Worm (Caenorhabditis elegans) whole organism, late embryonic: Measurements from ENCODE around the gene pals-22.

ENCODE experiments used
- C08G9.2 ChIP-seq: sonication (generic microtip); optimal IDR thresholded peaks from 2 replicates; lab custom pipeline; 2016; ENCODE audit warnings: mild to moderate bottlenecking, missing genetic modification characterization, moderate library complexity, missing compliant biosample characterization
- C38D4.7 ChIP-seq: fragments of 200-800 bp; sonication (Bioruptor generic); optimal IDR thresholded peaks from 2 replicates; lab custom pipeline; 2018; ENCODE audit warnings: mild to moderate bottlenecking, missing genetic modification characterization, moderate library complexity, missing compliant biosample characterization
- F13H6.1 ChIP-seq: sonication (generic microtip); optimal IDR thresholded peaks from 2 replicates; lab custom pipeline; 2016; ENCODE audit warnings: missing genetic modification characterization, missing compliant biosample characterization
- K09A11.1 ChIP-seq: sonication (generic microtip); optimal IDR thresholded peaks from 2 replicates; lab custom pipeline; 2017; ENCODE audit warnings: antibody characterized with exemption, mild to moderate bottlenecking, missing genetic modification characterization, missing compliant biosample characterization; ENCODE audit not compliant: insufficient read depth
- Y22D7AL.16 ChIP-seq: sonication (generic microtip); optimal IDR thresholded peaks from 2 replicates; lab custom pipeline; 2016; ENCODE audit warnings: missing genetic modification characterization, missing compliant biosample characterization
- ama-1 ChIP-seq: fragments of 150-350 bp; optimal IDR thresholded peaks from 2 replicates; lab custom pipeline; 2014
- ceh-14 ChIP-seq: sonication (generic microtip); optimal IDR thresholded peaks from 2 replicates; lab custom pipeline; 2016; ENCODE audit warnings: missing genotype, missing genetic modification characterization, missing compliant biosample characterization
- ceh-19 ChIP-seq: fragments of 200-800 bp; sonication (Bioruptor generic); optimal IDR thresholded peaks from 2 replicates; lab custom pipeline; 2018; ENCODE audit warnings: mild to moderate bottlenecking, missing genetic modification characterization, missing compliant biosample characterization
- ceh-2 ChIP-seq: sonication (generic microtip); optimal IDR thresholded peaks from 2 replicates; lab custom pipeline; 2016; ENCODE audit warnings: missing genotype, missing genetic modification characterization, missing compliant biosample characterization
- ceh-22 ChIP-seq: sonication (generic microtip); optimal IDR thresholded peaks from 2 replicates; lab custom pipeline; 2017; ENCODE audit warnings: missing biosample characterization, missing genetic modification characterization
- ceh-30 ChIP-seq: fragments of 150-350 bp; optimal IDR thresholded peaks from 2 replicates; lab custom pipeline; 2014; ENCODE audit warnings: missing biosample characterization, missing genetic modification characterization
- ceh-31 ChIP-seq: sonication (generic microtip); optimal IDR thresholded peaks from 2 replicates; lab custom pipeline; 2016; ENCODE audit warnings: missing genetic modification characterization, missing compliant biosample characterization
- ceh-34 ChIP-seq: sonication (generic microtip); optimal IDR thresholded peaks from 2 replicates; lab custom pipeline; 2016; ENCODE audit warnings: mild to moderate bottlenecking, missing genetic modification characterization, missing compliant biosample characterization
- ceh-45 ChIP-seq: fragments of 200-800 bp; sonication (Bioruptor generic); IDR thresholded peaks from 2 replicates; pipeline ENCODE4 v1.3.6; 2022; ENCODE audit warnings: missing genetic modification reagents, missing genetic modification characterization, missing compliant biosample characterization
- ceh-9 ChIP-seq: sonication (generic microtip); optimal IDR thresholded peaks from 2 replicates; lab custom pipeline; 2016; ENCODE audit warnings: mild to moderate bottlenecking, missing genetic modification characterization, inconsistent platforms, missing compliant biosample characterization
- che-1 ChIP-seq: sonication (generic microtip); optimal IDR thresholded peaks from 2 replicates; lab custom pipeline; 2016; ENCODE audit warnings: mild to moderate bottlenecking, missing genetic modification characterization, missing compliant biosample characterization
- dmd-4 ChIP-seq: sonication (generic microtip); optimal IDR thresholded peaks from 2 replicates; lab custom pipeline; 2016; ENCODE audit warnings: borderline replicate concordance, missing genetic modification characterization, missing compliant biosample characterization
- dve-1 ChIP-seq: sonication (generic microtip); optimal IDR thresholded peaks from 2 replicates; lab custom pipeline; 2017; ENCODE audit warnings: antibody characterized with exemption, mild to moderate bottlenecking, missing genetic modification characterization, missing compliant biosample characterization
- elt-4 ChIP-seq: sonication (generic microtip); optimal IDR thresholded peaks from 2 replicates; lab custom pipeline; 2016; ENCODE audit warnings: missing genetic modification characterization, missing compliant biosample characterization
- ets-4 ChIP-seq: sonication (generic microtip); optimal IDR thresholded peaks from 2 replicates; lab custom pipeline; 2016; ENCODE audit warnings: missing genetic modification characterization, missing compliant biosample characterization
- eyg-1 ChIP-seq: sonication (generic microtip); optimal IDR thresholded peaks from 2 replicates; lab custom pipeline; 2016; ENCODE audit warnings: missing genotype, missing genetic modification characterization, missing compliant biosample characterization
- fax-1 ChIP-seq: sonication (generic microtip); optimal IDR thresholded peaks from 2 replicates; lab custom pipeline; 2016; ENCODE audit warnings: missing genotype, missing genetic modification characterization, missing compliant biosample characterization
- fkh-10 ChIP-seq: fragments of 150-350 bp; optimal IDR thresholded peaks from 2 replicates; lab custom pipeline; 2014; ENCODE audit warnings: missing biosample characterization, missing genetic modification reagents, missing genetic modification characterization
- fkh-6 ChIP-seq: sonication (generic microtip); optimal IDR thresholded peaks from 2 replicates; lab custom pipeline; 2016; ENCODE audit warnings: missing genetic modification characterization, missing compliant biosample characterization
- gmeb-2 ChIP-seq: sonication (generic microtip); optimal IDR thresholded peaks from 2 replicates; lab custom pipeline; 2016; ENCODE audit warnings: missing genetic modification characterization, inconsistent platforms, missing compliant biosample characterization
- hlh-13 ChIP-seq: fragments of 200-800 bp; sonication (Bioruptor generic); optimal IDR thresholded peaks from 2 replicates; lab custom pipeline; 2018; ENCODE audit warnings: mild to moderate bottlenecking, missing genetic modification characterization, missing compliant biosample characterization
- hlh-15 ChIP-seq: sonication (generic microtip); optimal IDR thresholded peaks from 2 replicates; lab custom pipeline; 2016; ENCODE audit warnings: missing genetic modification characterization, missing compliant biosample characterization
- hlh-30 ChIP-seq: sonication (generic microtip); optimal IDR thresholded peaks from 2 replicates; lab custom pipeline; 2017; ENCODE audit warnings: antibody characterized with exemption, missing genetic modification characterization, missing compliant biosample characterization; ENCODE audit not compliant: insufficient read depth
- hlh-6 ChIP-seq: sonication (generic microtip); optimal IDR thresholded peaks from 2 replicates; lab custom pipeline; 2016; ENCODE audit warnings: missing genotype, missing genetic modification characterization, missing compliant biosample characterization
- hlh-8 ChIP-seq: sonication (generic microtip); optimal IDR thresholded peaks from 2 replicates; lab custom pipeline; 2016; ENCODE audit warnings: missing genotype, missing genetic modification characterization, missing compliant biosample characterization
- lim-6 ChIP-seq: sonication (generic microtip); optimal IDR thresholded peaks from 2 replicates; lab custom pipeline; 2016; ENCODE audit warnings: missing genetic modification characterization, missing compliant biosample characterization
- madf-2 ChIP-seq: sonication (generic microtip); optimal IDR thresholded peaks from 2 replicates; lab custom pipeline; 2017; ENCODE audit warnings: missing genetic modification characterization, missing compliant biosample characterization
- mec-3 ChIP-seq: sonication (generic microtip); optimal IDR thresholded peaks from 2 replicates; lab custom pipeline; 2016; ENCODE audit warnings: borderline replicate concordance, missing genetic modification characterization, missing compliant biosample characterization
- nfya-1 ChIP-seq: sonication (generic microtip); optimal IDR thresholded peaks from 2 replicates; lab custom pipeline; 2017; ENCODE audit warnings: missing genetic modification characterization, mild to moderate bottlenecking, missing compliant biosample characterization, antibody characterized with exemption, moderate library complexity
- pag-3 ChIP-seq: sonication (generic microtip); optimal IDR thresholded peaks from 2 replicates; lab custom pipeline; 2016; ENCODE audit warnings: missing compliant biosample characterization, missing genetic modification characterization, borderline replicate concordance
- pax-1 ChIP-seq: fragments of 150-350 bp; optimal IDR thresholded peaks from 2 replicates; lab custom pipeline; 2014; ENCODE audit warnings: missing biosample characterization, missing genetic modification characterization
- pha-4 ChIP-seq: fragments of 150-350 bp; optimal IDR thresholded peaks from 2 replicates; lab custom pipeline; 2018; ENCODE audit warnings: missing biosample characterization, missing genetic modification reagents, missing genetic modification characterization
- pqm-1 ChIP-seq: sonication (generic microtip); optimal IDR thresholded peaks from 2 replicates; lab custom pipeline; 2016; ENCODE audit warnings: missing genetic modification characterization, missing compliant biosample characterization
- pros-1 ChIP-seq: fragments of 150-350 bp; optimal IDR thresholded peaks from 2 replicates; lab custom pipeline; 2014; ENCODE audit warnings: missing biosample characterization, missing genetic modification reagents, missing genetic modification characterization
- sdc-2 ChIP-seq: sonication (generic microtip); optimal IDR thresholded peaks from 2 replicates; lab custom pipeline; 2016; ENCODE audit warnings: missing genotype, missing genetic modification characterization, missing compliant biosample characterization
- syd-9 ChIP-seq: sonication (generic microtip); optimal IDR thresholded peaks from 2 replicates; lab custom pipeline; 2016; ENCODE audit warnings: mild to moderate bottlenecking, missing genetic modification characterization, moderate library complexity, missing compliant biosample characterization
- ttx-3 ChIP-seq: sonication (generic microtip); optimal IDR thresholded peaks from 2 replicates; lab custom pipeline; 2016; ENCODE audit warnings: missing genetic modification reagents, missing genetic modification characterization, missing compliant biosample characterization
- unc-3 ChIP-seq, 2 experiments: fragments of 200-800 bp in 1 of 2; sonication (Bioruptor generic) in 1 of 2; sonication (generic microtip) in 1 of 2; conservative IDR thresholded peaks in 1 of 2; optimal IDR thresholded peaks in 1 of 2; 2 replicates each; pipeline versions ENCODE4 v1.3.6 to Lab custom; 2016 to 2022; ENCODE audit warnings: missing compliant biosample characterization in 2 of 2, missing genetic modification characterization in 2 of 2, missing genetic modification reagents in 1 of 2
- unc-42 ChIP-seq: sonication (generic microtip); optimal IDR thresholded peaks from 2 replicates; lab custom pipeline; 2016; ENCODE audit warnings: missing genotype, missing genetic modification characterization, missing compliant biosample characterization
- unc-55 ChIP-seq: sonication (generic microtip); optimal IDR thresholded peaks from 2 replicates; lab custom pipeline; 2017; ENCODE audit warnings: missing biosample characterization, missing genetic modification reagents, missing genetic modification characterization
- zip-5 ChIP-seq: sonication (generic microtip); optimal IDR thresholded peaks from 2 replicates; lab custom pipeline; 2016; ENCODE audit warnings: missing genetic modification characterization, missing compliant biosample characterization

The pals-22 gene

DNA sequence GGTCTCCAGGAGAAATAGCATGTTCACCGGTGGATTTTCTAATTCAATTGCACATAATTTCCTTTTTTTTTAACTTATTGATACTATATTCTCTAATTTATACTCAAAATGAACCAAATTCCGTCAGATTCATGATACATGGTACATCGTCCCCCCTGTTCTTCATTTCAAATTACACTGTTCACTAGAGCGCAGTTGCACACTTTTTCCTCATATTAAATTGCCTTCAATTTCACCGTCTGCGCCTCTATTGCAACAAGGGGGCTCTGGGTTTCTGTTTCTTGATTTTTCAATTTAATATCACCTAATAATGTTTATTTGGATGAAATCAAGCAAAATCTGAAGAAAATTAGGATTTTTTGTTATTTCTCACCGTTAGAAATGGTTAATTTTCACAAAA lies 591 bp upstream of the pals-22 start:
- no peak for TF ChIP-seq sdc-2 (tag; lab: Kevin White, UChicago)
- TF ChIP-seq pros-1 (tag; lab: Kevin White, UChicago), result no peak
- peak; percentile 4 for TF ChIP-seq lim-6 (tag; lab: Kevin White, UChicago)
- TF ChIP-seq ceh-34, result peak; percentile 53
- TF ChIP-seq ceh-9 (tag; lab: Kevin White, UChicago), result no peak
- TF ChIP-seq fax-1 (tag; lab: Kevin White, UChicago), result no peak
- no peak for TF ChIP-seq fkh-10 (GFP tag; lab: Kevin White, UChicago)
- no peak for TF ChIP-seq elt-4 (tag; lab: Kevin White, UChicago)
- TF ChIP-seq syd-9 (tag; lab: Kevin White, UChicago), result no peak
- TF ChIP-seq fkh-6 (tag; lab: Kevin White, UChicago), result no peak
- TF ChIP-seq dmd-4 (tag; lab: Kevin White, UChicago), result no peak
- TF ChIP-seq Y22D7AL.16 (tag; lab: Kevin White, UChicago), result no peak
- TF ChIP-seq pag-3 (tag; lab: Kevin White, UChicago), result no peak
- TF ChIP-seq ceh-45 (GFP tag; lab: Robert Waterston, UW), result no peak
- TF ChIP-seq C08G9.2 (tag; lab: Kevin White, UChicago), result no peak
- TF ChIP-seq nfya-1 (tag; lab: Kevin White, UChicago), result peak; percentile 34
- TF ChIP-seq madf-2, result no peak
- no peak for TF ChIP-seq pha-4
- TF ChIP-seq eyg-1 (tag; lab: Kevin White, UChicago), result no peak
- no peak for TF ChIP-seq K09A11.1 (tag; lab: Kevin White, UChicago)
- TF ChIP-seq ceh-31, result peak; percentile 41
- no peak for TF ChIP-seq ceh-22 (tag; lab: Kevin White, UChicago)
- TF ChIP-seq hlh-30, result no peak
- peak; percentile 91 for TF ChIP-seq unc-42 (tag; lab: Kevin White, UChicago)
- TF ChIP-seq ceh-2 (tag; lab: Kevin White, UChicago), result no peak
- peak; percentile 43 for TF ChIP-seq ceh-14 (tag; lab: Kevin White, UChicago)
- TF ChIP-seq unc-55, result no peak
- no peak for TF ChIP-seq C38D4.7 (GFP tag; lab: Kevin White, UChicago)
- TF ChIP-seq hlh-8 (tag; lab: Kevin White, UChicago), result no peak
- no peak for TF ChIP-seq unc-3 (GFP tag; conservative IDR thresholded peaks at IDR 0.05; lab: Robert Waterston, UW)
- TF ChIP-seq unc-3 (tag; optimal IDR thresholded peaks at IDR 0.05; lab: Kevin White, UChicago), result no peak
- TF ChIP-seq gmeb-2 (tag; lab: Kevin White, UChicago), result no peak
- TF ChIP-seq hlh-13 (GFP tag; lab: Kevin White, UChicago), result no peak
- no peak for TF ChIP-seq ceh-30 (tag; lab: Kevin White, UChicago)
- no peak for TF ChIP-seq ama-1 (lab: Kevin White, UChicago)
- TF ChIP-seq che-1 (tag; lab: Kevin White, UChicago), result no peak
- TF ChIP-seq dve-1, result no peak
- TF ChIP-seq zip-5 (tag; lab: Kevin White, UChicago), result no peak

DNA sequence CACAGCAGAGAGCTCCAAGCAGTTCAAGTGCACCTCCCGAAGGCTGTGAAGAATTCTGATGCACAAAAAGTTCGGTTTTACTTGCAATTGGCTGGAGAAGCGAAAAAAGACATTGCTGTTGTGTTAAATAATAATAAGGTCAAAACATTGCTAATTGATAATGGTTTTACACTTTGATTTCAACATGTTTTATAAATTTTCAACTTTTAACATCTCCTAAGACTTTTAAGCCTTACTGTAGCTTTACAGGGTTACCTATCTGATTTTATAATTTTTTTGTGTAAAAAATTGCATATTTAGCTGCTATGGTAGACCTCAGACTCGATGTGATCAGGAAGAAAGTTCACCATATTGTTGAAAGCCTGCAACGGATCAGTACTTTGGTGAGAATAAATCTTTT lies 2.0 kb downstream of the pals-22 start, which contains the start of gene pals-25:
Gene pals-25, plus strand, starts transcription at position 301 of the 400 bp plus-strand sequence.
- TF ChIP-seq pqm-1 (tag; lab: Kevin White, UChicago) (no peak), K09A11.1 (tag; lab: Kevin White, UChicago) (no peak), ceh-19 (GFP tag; lab: Kevin White, UChicago) (no peak), pax-1 (no peak), nfya-1 (tag; lab: Kevin White, UChicago) (no peak), dve-1 (no peak), F13H6.1 (no peak), ets-4 (tag; lab: Kevin White, UChicago) (no peak), syd-9 (tag; lab: Kevin White, UChicago) (no peak), zip-5 (tag; lab: Kevin White, UChicago) (no peak), ttx-3 (tag; lab: Kevin White, UChicago) (no peak), hlh-6 (tag; lab: Kevin White, UChicago) (no peak), elt-4 (tag; lab: Kevin White, UChicago) (no peak), mec-3 (tag; lab: Kevin White, UChicago) (no peak), fkh-10 (GFP tag; lab: Kevin White, UChicago) (no peak), hlh-15 (tag; lab: Kevin White, UChicago) (no peak), gmeb-2 (tag; lab: Kevin White, UChicago) (no peak), ceh-14 (tag; lab: Kevin White, UChicago) (no peak), ceh-31 (no peak)
- TF ChIP-seq, all 69 proteins: peak for 0
